Worm (Caenorhabditis elegans): ENCODE results near the gene smgl-2.

The smgl-2 gene

DNA sequence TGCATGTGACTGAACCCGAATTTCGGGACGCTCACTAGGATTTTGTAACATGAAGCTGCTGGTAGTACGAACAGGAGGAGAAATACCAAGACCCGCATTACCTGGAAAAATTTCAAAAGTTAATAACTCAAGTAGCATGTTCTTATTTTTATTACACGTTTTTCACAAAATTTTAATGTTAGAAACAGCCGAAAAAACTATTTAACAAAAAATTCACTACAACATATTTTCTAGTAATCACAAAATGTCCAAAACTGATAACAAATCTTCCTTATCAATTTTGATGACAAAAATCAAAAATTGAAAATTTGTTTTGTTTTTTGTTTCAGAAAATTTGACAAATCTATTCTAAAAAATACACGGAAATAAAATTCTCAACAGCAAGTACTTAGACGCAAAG, 25.0 kb downstream of the smgl-2 start, which contains the start of gene ugt-45:
TSS of gene ugt-45 (minus strand) at position 101 of the 400 bp plus-strand sequence.
- TF ChIP-seq sup-37 (GFP tag; optimal IDR thresholded peaks at IDR 0.05) (no peak), hlh-4 (tag; optimal IDR thresholded peaks at IDR 0.05) (no peak), nhr-77 (tag; optimal IDR thresholded peaks at IDR 0.05) (no peak), ceh-82 (tag; optimal IDR thresholded peaks at IDR 0.05) (no peak), fkh-8 (tag; optimal IDR thresholded peaks at IDR 0.05) (no peak), swsn-7 (tag; optimal IDR thresholded peaks at IDR 0.05) (no peak), mdl-1 (tag; optimal IDR thresholded peaks at IDR 0.05) (no peak), egl-27 (tag; optimal IDR thresholded peaks at IDR 0.05) (no peak), nhr-84 (tag; optimal IDR thresholded peaks at IDR 0.05) (no peak), F16B12.6 (tag; optimal IDR thresholded peaks at IDR 0.05) (no peak)

DNA sequence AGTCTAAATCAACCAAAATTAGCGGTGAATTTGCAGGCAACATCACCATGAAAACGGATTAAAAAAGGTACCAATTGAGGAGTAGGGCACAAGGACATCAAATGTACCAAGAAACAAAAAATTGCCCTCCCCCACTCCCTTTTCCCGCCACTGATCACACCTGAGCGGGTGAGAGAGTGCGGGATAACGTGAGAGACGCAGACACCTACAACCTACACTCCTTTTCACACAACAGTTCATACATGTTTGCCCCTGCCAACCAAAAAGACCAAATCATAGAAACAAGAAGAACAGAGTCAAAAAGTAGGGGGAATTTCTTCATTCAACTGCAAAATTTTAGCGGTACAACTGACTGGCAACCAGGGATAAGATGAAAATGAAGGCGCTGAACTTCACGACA, 26.3 kb downstream of the smgl-2 start:
- TF ChIP-seq fos-1 (tag; optimal IDR thresholded peaks at IDR 0.05) (no peak), snu-23 (GFP tag; optimal IDR thresholded peaks at IDR 0.05) (peak; percentile 21), pag-3 (tag; optimal IDR thresholded peaks at IDR 0.05; ENCODE audit: borderline replicate concordance, insufficient read depth) (no peak), mep-1 (tag; optimal IDR thresholded peaks at IDR 0.05) (no peak), lin-35 (GFP tag; optimal IDR thresholded peaks at IDR 0.05) (peak in 1 of 2 experiments; percentile 8), nhr-85 (tag) (peak; percentile 39), tlp-1 (tag; optimal IDR thresholded peaks at IDR 0.05) (no peak), zag-1 (tag; optimal IDR thresholded peaks at IDR 0.05) (no peak), sptf-1 (tag; optimal IDR thresholded peaks at IDR 0.05) (no peak), nhr-71 (tag; optimal IDR thresholded peaks at IDR 0.05) (no peak), skn-1 (tag; optimal IDR thresholded peaks at IDR 0.05) (no peak), C04F5.9 (tag; optimal IDR thresholded peaks at IDR 0.05) (no peak), dpl-1 (GFP tag; optimal IDR thresholded peaks at IDR 0.05) (peak in 1 of 3 experiments; percentile 13), efl-1 (optimal IDR thresholded peaks at IDR 0.05) (no peak), efl-1 (GFP tag; optimal IDR thresholded peaks at IDR 0.05 in 1 of 2) (peak in 1 of 2 experiments; percentile 66), dsc-1 (tag; optimal IDR thresholded peaks at IDR 0.05) (no peak), unc-30 (tag; optimal IDR thresholded peaks at IDR 0.05) (no peak), irx-1 (tag; optimal IDR thresholded peaks at IDR 0.05) (no peak), ces-1 (GFP tag; optimal IDR thresholded peaks at IDR 0.05) (no peak)

DNA sequence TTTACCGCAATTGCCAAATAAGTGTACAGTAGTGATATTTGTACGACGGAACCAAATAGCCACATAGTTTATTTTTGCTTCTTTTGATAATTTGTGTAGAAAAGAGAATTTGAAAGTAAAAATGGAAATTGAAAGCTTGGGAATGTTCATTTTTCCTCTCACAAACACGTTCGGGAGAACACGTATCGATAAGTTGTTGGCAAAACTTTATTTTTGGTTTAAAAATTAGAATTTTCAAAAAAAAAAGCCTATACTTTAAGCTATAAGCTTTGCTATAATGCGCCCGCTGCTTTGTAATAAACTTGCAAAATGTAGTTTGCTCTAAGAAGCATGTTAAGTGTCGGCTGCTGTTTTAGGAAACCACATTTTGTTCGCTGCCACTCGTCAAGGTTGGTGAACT, 29.4 kb downstream of the smgl-2 start, which contains the start of gene Y37E11AR.7:
TSS of gene Y37E11AR.7 (minus strand) at position 101 of the 400 bp plus-strand sequence.
- no peak for TF ChIP-seq mab-9 (GFP tag; IDR thresholded peaks at IDR 0.05)
- no peak for TF ChIP-seq tlp-1 (tag; optimal IDR thresholded peaks at IDR 0.05)
- no peak for TF ChIP-seq lin-13 (GFP tag; optimal IDR thresholded peaks at IDR 0.05)
- TF ChIP-seq nhr-85 (tag), result no peak
- TF ChIP-seq skn-1 (tag; optimal IDR thresholded peaks at IDR 0.05), result no peak
- no peak for TF ChIP-seq nhr-90 (tag; optimal IDR thresholded peaks at IDR 0.05; ENCODE audit: poor library complexity)

DNA sequence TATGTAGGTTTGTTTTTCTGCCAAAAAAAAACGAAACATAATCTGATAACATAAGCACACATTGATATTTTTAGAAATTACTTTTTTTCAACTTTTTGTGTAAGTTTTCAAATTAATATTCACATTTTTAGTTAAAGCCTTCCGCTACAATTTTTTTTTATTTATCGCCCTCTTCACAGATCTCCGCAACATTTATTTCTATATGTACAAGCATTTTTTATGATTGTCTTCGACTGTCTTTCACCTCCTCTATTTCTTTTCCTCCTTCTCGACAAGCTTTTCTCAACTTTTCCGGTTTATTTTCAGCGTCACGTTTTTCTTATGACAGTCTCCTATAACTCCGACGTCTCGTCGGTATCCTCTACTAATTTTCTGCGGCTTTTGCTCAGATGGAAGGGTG, 30.0 kb downstream of the smgl-2 start, which contains the start of gene best-20:
TSS of gene best-20 (plus strand) at position 301 of the 400 bp plus-strand sequence.
- TF ChIP-seq fos-1 (tag; optimal IDR thresholded peaks at IDR 0.05) (no peak), nhr-90 (tag; optimal IDR thresholded peaks at IDR 0.05; ENCODE audit: poor library complexity) (no peak), grh-1 (GFP tag; IDR thresholded peaks at IDR 0.05) (no peak), C04F5.9 (tag; optimal IDR thresholded peaks at IDR 0.05) (no peak), nhr-237 (tag; optimal IDR thresholded peaks at IDR 0.05) (no peak), sox-4 (tag; optimal IDR thresholded peaks at IDR 0.05) (no peak), mab-9 (GFP tag; IDR thresholded peaks at IDR 0.05) (no peak), tlp-1 (tag; optimal IDR thresholded peaks at IDR 0.05) (no peak), pqm-1 (tag; optimal IDR thresholded peaks at IDR 0.05) (no peak), ceh-82 (tag; optimal IDR thresholded peaks at IDR 0.05) (no peak), blmp-1 (tag; optimal IDR thresholded peaks at IDR 0.05) (no peak), aha-1 (tag; optimal IDR thresholded peaks at IDR 0.05) (no peak), ces-1 (GFP tag; optimal IDR thresholded peaks at IDR 0.05) (no peak), irx-1 (tag; optimal IDR thresholded peaks at IDR 0.05) (no peak), unc-130 (tag; optimal IDR thresholded peaks at IDR 0.05) (no peak), lin-13 (GFP tag; optimal IDR thresholded peaks at IDR 0.05) (no peak), sptf-1 (tag; optimal IDR thresholded peaks at IDR 0.05) (no peak), C16A3.4 (tag; optimal IDR thresholded peaks at IDR 0.05) (no peak), ztf-4 (tag; optimal IDR thresholded peaks at IDR 0.05) (no peak)

Measured in whole organism, L1 larva.